Worm (Caenorhabditis elegans) whole organism, L2 larva: ENCODE data around the gene spp-6.
A peak's percentile ranks its signal among the peaks of the same experiment; 100 is the strongest.

Experiments used
- C34F6.9 ChIP-seq: fragments of 150-350 bp; optimal IDR thresholded peaks from 2 replicates; lab custom pipeline; 2014; ENCODE audit warnings: missing biosample characterization, missing genetic modification characterization
- F13H6.1 ChIP-seq: sonication (generic microtip); optimal IDR thresholded peaks from 2 replicates; lab custom pipeline; 2016; ENCODE audit warnings: missing genetic modification characterization, missing compliant biosample characterization
- R02D3.7 ChIP-seq: fragments of 150-350 bp; optimal IDR thresholded peaks from 2 replicates; lab custom pipeline; 2014; ENCODE audit warnings: missing biosample characterization, missing genetic modification characterization
- ZK546.5 ChIP-seq: sonication (generic microtip); optimal IDR thresholded peaks from 2 replicates; lab custom pipeline; 2017; ENCODE audit warnings: missing biosample characterization, missing genetic modification characterization
- ama-1 ChIP-seq: fragments of 150-350 bp; optimal IDR thresholded peaks from 2 replicates; lab custom pipeline; 2018; ENCODE audit warnings: inconsistent platforms
- blmp-1 ChIP-seq: sonication (generic microtip); optimal IDR thresholded peaks from 2 replicates; lab custom pipeline; 2017; ENCODE audit warnings: missing genetic modification characterization, mild to moderate bottlenecking, missing compliant biosample characterization, antibody characterized with exemption, moderate library complexity; ENCODE audit not compliant: insufficient read depth
- ceh-16 ChIP-seq: fragments of 150-350 bp; optimal IDR thresholded peaks from 2 replicates; lab custom pipeline; 2014; ENCODE audit warnings: missing biosample characterization, missing genetic modification characterization
- crh-2 ChIP-seq: sonication (generic microtip); optimal IDR thresholded peaks from 2 replicates; lab custom pipeline; 2017; ENCODE audit warnings: missing biosample characterization, missing genetic modification characterization
- dmd-4 ChIP-seq: sonication (generic microtip); optimal IDR thresholded peaks from 2 replicates; lab custom pipeline; 2017; ENCODE audit warnings: missing biosample characterization, missing genetic modification characterization
- egl-27 ChIP-seq: sonication (generic microtip); optimal IDR thresholded peaks from 3 replicates; lab custom pipeline; 2017; ENCODE audit warnings: missing biosample characterization, missing genetic modification reagents, missing genetic modification characterization
- elt-1 ChIP-seq: fragments of 150-350 bp; optimal IDR thresholded peaks from 2 replicates; lab custom pipeline; 2014; ENCODE audit warnings: missing biosample characterization, missing genetic modification characterization
- fos-1 ChIP-seq: fragments of 150-350 bp; optimal IDR thresholded peaks from 2 replicates; lab custom pipeline; 2014; ENCODE audit warnings: missing biosample characterization, missing genetic modification characterization
- gmeb-1 ChIP-seq: fragments of 150-350 bp; optimal IDR thresholded peaks from 2 replicates; lab custom pipeline; 2014; ENCODE audit warnings: missing biosample characterization, missing genetic modification characterization
- lin-13 ChIP-seq: fragments of 150-350 bp; optimal IDR thresholded peaks from 2 replicates; lab custom pipeline; 2014; ENCODE audit warnings: missing biosample characterization, missing genetic modification reagents, missing genetic modification characterization
- lin-39 ChIP-seq: fragments of 150-350 bp; optimal IDR thresholded peaks from 2 replicates; lab custom pipeline; 2014; ENCODE audit warnings: missing biosample characterization, missing genetic modification reagents, missing genetic modification characterization
- mab-5 ChIP-seq: fragments of 150-350 bp; optimal IDR thresholded peaks from 2 replicates; lab custom pipeline; 2014; ENCODE audit warnings: missing biosample characterization, missing genetic modification characterization
- mbf-1 ChIP-seq: sonication (generic microtip); optimal IDR thresholded peaks from 2 replicates; lab custom pipeline; 2017; ENCODE audit warnings: missing biosample characterization, missing genetic modification characterization
- mdl-1 ChIP-seq, 2 experiments: fragments of 150-350 bp in 1 of 2; sonication (generic microtip) in 1 of 2; optimal IDR thresholded peaks; 2 replicates each; lab custom pipeline; 2017; ENCODE audit warnings: missing biosample characterization in 2 of 2, missing genetic modification characterization in 2 of 2
- nhr-10 ChIP-seq: sonication (generic microtip); optimal IDR thresholded peaks from 2 replicates; lab custom pipeline; 2017; ENCODE audit warnings: missing biosample characterization, missing genetic modification characterization
- nhr-12 ChIP-seq: fragments of 150-350 bp; optimal IDR thresholded peaks from 2 replicates; lab custom pipeline; 2014; ENCODE audit warnings: missing biosample characterization, missing genetic modification characterization
- nhr-129 ChIP-seq: fragments of 150-350 bp; optimal IDR thresholded peaks from 2 replicates; lab custom pipeline; 2014; ENCODE audit warnings: missing biosample characterization, missing genetic modification characterization
- nhr-21 ChIP-seq: fragments of 150-350 bp; optimal IDR thresholded peaks from 2 replicates; lab custom pipeline; 2014; ENCODE audit warnings: missing biosample characterization, missing genetic modification characterization
- nhr-23 ChIP-seq: fragments of 150-350 bp; optimal IDR thresholded peaks from 2 replicates; lab custom pipeline; 2014; ENCODE audit warnings: missing biosample characterization, missing genetic modification reagents, missing genetic modification characterization
- nhr-237 ChIP-seq: fragments of 150-350 bp; optimal IDR thresholded peaks from 2 replicates; lab custom pipeline; 2014; ENCODE audit warnings: missing biosample characterization, missing genetic modification characterization
- nhr-6 ChIP-seq: fragments of 150-350 bp; optimal IDR thresholded peaks from 2 replicates; lab custom pipeline; 2014; ENCODE audit warnings: missing biosample characterization, missing genetic modification characterization
- nhr-77 ChIP-seq: fragments of 150-350 bp; optimal IDR thresholded peaks from 2 replicates; lab custom pipeline; 2014; ENCODE audit warnings: missing biosample characterization, missing genetic modification characterization
- peb-1 ChIP-seq: fragments of 150-350 bp; optimal IDR thresholded peaks from 2 replicates; lab custom pipeline; 2014; ENCODE audit warnings: missing biosample characterization, missing genetic modification characterization
- sem-4 ChIP-seq: fragments of 150-350 bp; optimal IDR thresholded peaks from 2 replicates; lab custom pipeline; 2014; ENCODE audit warnings: missing biosample characterization, missing genetic modification reagents, missing genetic modification characterization
- skn-1 ChIP-seq: sonication (generic microtip); optimal IDR thresholded peaks from 2 replicates; lab custom pipeline; 2017; ENCODE audit warnings: missing biosample characterization, missing genetic modification characterization
- sma-9 ChIP-seq, 2 experiments: fragments of 150-350 bp in 1 of 2; sonication (generic microtip) in 1 of 2; optimal IDR thresholded peaks; 2 replicates each; lab custom pipeline; 2014 to 2016; ENCODE audit warnings: missing genetic modification characterization in 2 of 2, mild to moderate bottlenecking in 1 of 2, missing biosample characterization in 1 of 2, missing compliant biosample characterization in 1 of 2, missing genetic modification reagents in 1 of 2, moderate library complexity in 1 of 2
- snpc-4 ChIP-seq: fragments of 150-350 bp; optimal IDR thresholded peaks from 2 replicates; lab custom pipeline; 2014; ENCODE audit warnings: missing biosample characterization, missing genetic modification characterization
- unc-39 ChIP-seq: fragments of 150-350 bp; optimal IDR thresholded peaks from 2 replicates; lab custom pipeline; 2014; ENCODE audit warnings: missing biosample characterization, missing genetic modification characterization
- unc-62 ChIP-seq: fragments of 150-350 bp; optimal IDR thresholded peaks from 2 replicates; lab custom pipeline; 2014; ENCODE audit warnings: missing biosample characterization, missing genetic modification reagents, missing genetic modification characterization
- ztf-1 ChIP-seq: fragments of 200-800 bp; sonication (Bioruptor generic); conservative IDR thresholded peaks from 2 replicates; pipeline ENCODE4 v1.3.6; 2022; ENCODE audit warnings: missing genetic modification characterization, missing compliant biosample characterization
- ztf-11 ChIP-seq: sonication (generic microtip); optimal IDR thresholded peaks from 2 replicates; lab custom pipeline; 2017; ENCODE audit warnings: missing biosample characterization, missing genetic modification characterization
- ztf-4 ChIP-seq: fragments of 150-350 bp; optimal IDR thresholded peaks from 2 replicates; lab custom pipeline; 2014; ENCODE audit warnings: missing biosample characterization, missing genetic modification characterization

Gene spp-6

ce11 chrX:7316485-7317391 is at the start of gene spp-6, which contains the start of gene spp-2:
Gene spp-6, plus strand, starts transcription at chrX:7317341.
Gene spp-2, minus strand, starts transcription at chrX:7316818.
- TF ChIP-seq nhr-23 (no peak), sma-9 (GFP tag; optimal IDR thresholded peaks at IDR 0.05; lab: Kevin White, UChicago) (peak; percentile 2), sma-9 (tag; optimal IDR thresholded peaks at IDR 0.05; lab: Kevin White, UChicago) (no peak), F13H6.1 (tag; lab: Kevin White, UChicago) (no peak), crh-2 (tag; lab: Kevin White, UChicago) (peak; percentile 22), fos-1 (peak; percentile 53), nhr-6 (tag; lab: Kevin White, UChicago) (no peak), mab-5 (tag; lab: Kevin White, UChicago) (no peak), ztf-4 (no peak), nhr-12 (tag; lab: Kevin White, UChicago) (no peak), ama-1 (peak; percentile 60), skn-1 (tag; lab: Kevin White, UChicago) (peak; percentile 61), nhr-77 (tag; lab: Kevin White, UChicago) (no peak), gmeb-1 (tag; lab: Kevin White, UChicago) (peak; percentile 10)

- no peak for TF ChIP-seq mdl-1 (tag; optimal IDR thresholded peaks at IDR 0.05; lab: Kevin White, UChicago)
- no peak for TF ChIP-seq snpc-4
- TF ChIP-seq gmeb-1 (tag; lab: Kevin White, UChicago): no peak
- no peak for TF ChIP-seq ztf-4
- no peak for TF ChIP-seq R02D3.7 (tag; lab: Kevin White, UChicago)
- TF ChIP-seq crh-2 (tag; lab: Kevin White, UChicago): no peak
- TF ChIP-seq ztf-1: no peak
- no peak for TF ChIP-seq peb-1 (tag; lab: Kevin White, UChicago)
- TF ChIP-seq nhr-6 (tag; lab: Kevin White, UChicago): no peak
- TF ChIP-seq ceh-16 (tag; lab: Kevin White, UChicago): no peak
- no peak for TF ChIP-seq unc-62
- no peak for TF ChIP-seq nhr-237 (tag; lab: Kevin White, UChicago)
- no peak for TF ChIP-seq skn-1 (tag; lab: Kevin White, UChicago)
- no peak for TF ChIP-seq dmd-4 (tag; lab: Kevin White, UChicago)
- no peak for TF ChIP-seq C34F6.9 (tag; lab: Kevin White, UChicago)
- no peak for TF ChIP-seq nhr-21
Observed at ce11 chrX:7268965-7269364, 48.2 kb upstream of the spp-6 start.

DNA sequence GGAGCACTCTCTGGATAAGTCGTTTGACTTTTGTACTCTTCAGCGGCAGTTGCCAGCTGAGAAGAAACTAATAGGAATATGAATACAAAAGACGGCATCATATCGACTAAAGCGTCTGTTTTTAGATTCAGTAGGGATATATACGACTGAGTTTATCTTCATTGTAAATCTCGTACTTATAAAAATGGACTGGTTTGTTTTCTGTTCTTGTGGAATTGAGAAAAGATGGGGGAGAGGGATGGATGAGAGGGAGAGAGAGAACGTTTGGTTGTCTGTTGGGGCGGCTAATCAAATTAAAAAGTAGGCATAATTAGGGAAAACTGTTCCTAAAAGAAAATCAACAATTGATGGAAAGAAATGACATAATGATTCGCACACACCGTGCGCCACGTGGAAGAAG is 47.8 kb upstream of the spp-6 start, which contains the start of gene grd-7:
Gene grd-7, minus strand, starts transcription at position 101 of the 400 bp plus-strand sequence.
- TF ChIP-seq ztf-1 (no peak), sem-4 (no peak), skn-1 (tag; lab: Kevin White, UChicago) (no peak), gmeb-1 (tag; lab: Kevin White, UChicago) (no peak), nhr-237 (tag; lab: Kevin White, UChicago) (no peak), mdl-1 (tag; optimal IDR thresholded peaks at IDR 0.05; lab: Kevin White, UChicago) (no peak), ztf-11 (tag; lab: Kevin White, UChicago) (no peak), nhr-21 (no peak), blmp-1 (tag; lab: Kevin White, UChicago) (no peak), egl-27 (tag; lab: Kevin White, UChicago) (no peak), nhr-10 (tag; lab: Kevin White, UChicago) (no peak), lin-39 (tag; lab: Kevin White, UChicago) (no peak), elt-1 (no peak), nhr-129 (no peak)

ce11 chrX:7271968-7272367 is 45.2 kb upstream of the spp-6 start, which contains the start of gene F46H5.11:
Gene F46H5.11, minus strand, starts transcription at chrX:7272068.
- TF ChIP-seq lin-13 (GFP tag; lab: Kevin White, UChicago): no peak
- TF ChIP-seq peb-1 (tag; lab: Kevin White, UChicago): no peak
- no peak for TF ChIP-seq elt-1
- no peak for TF ChIP-seq ztf-1
- TF ChIP-seq nhr-77 (tag; lab: Kevin White, UChicago): no peak

- TF ChIP-seq blmp-1 (tag; lab: Kevin White, UChicago): no peak
- TF ChIP-seq egl-27 (tag; lab: Kevin White, UChicago): no peak
- no peak for TF ChIP-seq dmd-4 (tag; lab: Kevin White, UChicago)
- TF ChIP-seq ZK546.5 (tag; lab: Kevin White, UChicago): no peak
- no peak for TF ChIP-seq unc-39 (tag; lab: Kevin White, UChicago)
- TF ChIP-seq mbf-1 (tag; lab: Kevin White, UChicago): no peak
- TF ChIP-seq mdl-1 (tag; optimal IDR thresholded peaks at IDR 0.05; lab: Kevin White, UChicago): no peak
- no peak for TF ChIP-seq fos-1
- no peak for TF ChIP-seq nhr-6 (tag; lab: Kevin White, UChicago)
Observed at ce11 chrX:7278095-7278494, 39.0 kb upstream of the spp-6 start.
